Fruit fly (Drosophila melanogaster) whole organism, embryonic: Measurements from ENCODE around the gene phol.

Experiments
- ATbp ChIP-seq: fragments of 200-800 bp; sonication (Bioruptor generic); optimal IDR thresholded peaks from 2 replicates; lab custom pipeline; 2017; ENCODE audit warnings: missing biosample characterization, mild to moderate bottlenecking, missing genetic modification characterization, missing genetic modification reagents
- Abd-B ChIP-seq: fragments of 200-800 bp; sonication (Bioruptor generic); optimal IDR thresholded peaks from 2 replicates; lab custom pipeline; 2018; ENCODE audit warnings: missing biosample characterization, mild to moderate bottlenecking, missing genetic modification characterization, moderate library complexity
- Bdp1 ChIP-seq: fragments of 200-800 bp; sonication (Bioruptor generic); optimal IDR thresholded peaks from 3 replicates; lab custom pipeline; 2016; ENCODE audit warnings: missing biosample characterization, missing genetic modification characterization
- CG11085 ChIP-seq: fragments of 200-800 bp; sonication (Bioruptor generic); IDR thresholded peaks from 2 replicates; pipeline ENCODE4 v1.3.6; 2022; ENCODE audit warnings: missing biosample characterization, missing genetic modification characterization
- CG11560 ChIP-seq: fragments of 200-800 bp; sonication (Bioruptor generic); IDR thresholded peaks from 3 replicates; pipeline ENCODE4 v1.3.6; 2022; ENCODE audit warnings: missing biosample characterization, missing genetic modification characterization
- CG12219 ChIP-seq: fragments of 200-800 bp; sonication (Bioruptor generic); optimal IDR thresholded peaks from 3 replicates; lab custom pipeline; 2018; ENCODE audit warnings: missing biosample characterization, mild to moderate bottlenecking, missing genetic modification characterization
- CG12299 ChIP-seq: fragments of 200-800 bp; sonication (Bioruptor generic); optimal IDR thresholded peaks from 2 replicates; lab custom pipeline; 2018; ENCODE audit warnings: missing biosample characterization, mild to moderate bottlenecking, missing genetic modification characterization
- CG13424 ChIP-seq: fragments of 200-800 bp; sonication (Bioruptor generic); optimal IDR thresholded peaks from 2 replicates; lab custom pipeline; 2019; ENCODE audit warnings: missing biosample characterization, mild to moderate bottlenecking, missing genetic modification characterization, moderate library complexity
- CG14710 ChIP-seq: fragments of 200-800 bp; sonication (Bioruptor generic); optimal IDR thresholded peaks from 3 replicates; lab custom pipeline; 2019; ENCODE audit warnings: missing biosample characterization, mild to moderate bottlenecking, missing genetic modification characterization, moderate library complexity
- CG15269 ChIP-seq: fragments of 200-800 bp; sonication (Bioruptor generic); optimal IDR thresholded peaks from 2 replicates; lab custom pipeline; 2018; ENCODE audit warnings: missing biosample characterization, mild to moderate bottlenecking, missing genetic modification characterization, moderate library complexity
- CG17802 ChIP-seq: fragments of 200-800 bp; sonication (Bioruptor generic); optimal IDR thresholded peaks from 2 replicates; lab custom pipeline; 2018; ENCODE audit warnings: missing biosample characterization, mild to moderate bottlenecking, missing genetic modification characterization, moderate library complexity
- CG1832 ChIP-seq: fragments of 200-800 bp; sonication (Bioruptor generic); optimal IDR thresholded peaks from 2 replicates; lab custom pipeline; 2017; ENCODE audit warnings: missing biosample characterization, mild to moderate bottlenecking, missing genetic modification characterization, inconsistent platforms
- CG2129 ChIP-seq: fragments of 200-800 bp; sonication (Bioruptor generic); IDR thresholded peaks from 2 replicates; pipeline ENCODE4 v1.3.6; 2022; ENCODE audit warnings: missing biosample characterization, missing genetic modification characterization; ENCODE audit not compliant: partially characterized antibody
- CG30431 ChIP-seq: fragments of 200-800 bp; sonication (Bioruptor generic); optimal IDR thresholded peaks from 2 replicates; lab custom pipeline; 2017; ENCODE audit warnings: missing biosample characterization, missing genetic modification characterization
- CG31224 ChIP-seq: fragments of 200-800 bp; sonication (Bioruptor generic); IDR thresholded peaks from 2 replicates; pipeline ENCODE4 v1.3.6; 2022; ENCODE audit warnings: missing biosample characterization, missing genetic modification characterization
- CG32532 ChIP-seq: fragments of 200-800 bp; sonication (Bioruptor generic); IDR thresholded peaks from 2 replicates; pipeline ENCODE4 v1.3.6; 2022; ENCODE audit warnings: missing biosample characterization, missing genetic modification characterization
- CG32767 ChIP-seq: fragments of 200-800 bp; sonication (Bioruptor generic); IDR thresholded peaks from 2 replicates; pipeline ENCODE4 v1.3.6; 2022; ENCODE audit warnings: missing biosample characterization, missing genetic modification characterization
- CG3407 ChIP-seq: fragments of 200-800 bp; sonication (Bioruptor generic); optimal IDR thresholded peaks from 2 replicates; lab custom pipeline; 2018; ENCODE audit warnings: missing biosample characterization, mild to moderate bottlenecking, missing genetic modification characterization
- CG3847 ChIP-seq: fragments of 200-800 bp; sonication (Bioruptor generic); IDR thresholded peaks from 2 replicates; pipeline ENCODE4 v1.3.6; 2022; ENCODE audit warnings: missing biosample characterization, missing genetic modification characterization
- CG4328 ChIP-seq: fragments of 200-800 bp; sonication (Bioruptor generic); optimal IDR thresholded peaks from 3 replicates; lab custom pipeline; 2017; ENCODE audit warnings: missing biosample characterization, missing genetic modification reagents, missing genetic modification characterization
- CG4360 ChIP-seq: fragments of 200-800 bp; sonication (Bioruptor generic); IDR thresholded peaks from 2 replicates; pipeline ENCODE4 v1.3.6; 2022; ENCODE audit warnings: missing biosample characterization, missing genetic modification characterization
- CG6175 ChIP-seq: fragments of 200-800 bp; sonication (Bioruptor generic); IDR thresholded peaks from 3 replicates; pipeline ENCODE4 v1.3.6; 2022; ENCODE audit warnings: missing biosample characterization, missing genetic modification characterization
- CG6689 ChIP-seq: fragments of 200-800 bp; sonication (Bioruptor generic); IDR thresholded peaks from 2 replicates; pipeline ENCODE4 v1.3.6; 2022; ENCODE audit warnings: missing biosample characterization, missing genetic modification characterization
- CG8388 ChIP-seq: fragments of 200-800 bp; sonication (Bioruptor generic); optimal IDR thresholded peaks from 2 replicates; lab custom pipeline; 2019; ENCODE audit warnings: missing biosample characterization, mild to moderate bottlenecking, missing genetic modification characterization, moderate library complexity
- CG9609 ChIP-seq: fragments of 200-800 bp; sonication (Bioruptor generic); optimal IDR thresholded peaks from 3 replicates; lab custom pipeline; 2016; ENCODE audit warnings: missing biosample characterization, missing genetic modification characterization
- D19A ChIP-seq: fragments of 200-800 bp; optimal IDR thresholded peaks from 3 replicates; lab custom pipeline; 2019; ENCODE audit warnings: missing biosample characterization, mild to moderate bottlenecking, missing genetic modification characterization, moderate library complexity
- Deaf1 ChIP-seq: fragments of 200-800 bp; optimal IDR thresholded peaks from 3 replicates; lab custom pipeline; 2019; ENCODE audit warnings: missing biosample characterization, mild to moderate bottlenecking, missing genetic modification characterization, moderate library complexity
- Fer2 ChIP-seq: fragments of 200-800 bp; sonication (Bioruptor generic); optimal IDR thresholded peaks from 2 replicates; lab custom pipeline; 2018; ENCODE audit warnings: missing biosample characterization, mild to moderate bottlenecking, missing genetic modification characterization, moderate library complexity
- Fer3 ChIP-seq: fragments of 200-800 bp; sonication (Bioruptor generic); optimal IDR thresholded peaks from 2 replicates; lab custom pipeline; 2018; ENCODE audit warnings: missing biosample characterization, mild to moderate bottlenecking, missing genetic modification characterization, moderate library complexity
- Gsc ChIP-seq: fragments of 200-800 bp; sonication (Bioruptor generic); IDR thresholded peaks from 2 replicates; pipeline ENCODE4 v1.3.6; 2022; ENCODE audit warnings: missing biosample characterization, missing genetic modification characterization
- Med ChIP-seq: fragments of 200-800 bp; sonication (Bioruptor generic); peaks from one replicate; lab custom pipeline; 2016; ENCODE audit warnings: missing biosample characterization, missing genetic modification characterization, mild to moderate bottlenecking, inconsistent platforms, moderate library complexity
- Mrtf ChIP-seq: fragments of 200-800 bp; sonication (Bioruptor generic); IDR thresholded peaks from 3 replicates; pipeline ENCODE4 v1.3.6; 2022; ENCODE audit warnings: missing biosample characterization, missing genetic modification characterization
- NK7.1 ChIP-seq: fragments of 200-800 bp; sonication (Bioruptor generic); optimal IDR thresholded peaks from 3 replicates; lab custom pipeline; 2016; ENCODE audit warnings: missing biosample characterization, missing genetic modification characterization
- Nf-YC ChIP-seq: fragments of 200-800 bp; optimal IDR thresholded peaks from 3 replicates; lab custom pipeline; 2019; ENCODE audit warnings: missing biosample characterization, mild to moderate bottlenecking, missing genetic modification characterization, moderate library complexity
- Oli ChIP-seq: fragments of 200-800 bp; sonication (Bioruptor generic); optimal IDR thresholded peaks from 2 replicates; lab custom pipeline; 2018; ENCODE audit warnings: missing biosample characterization, mild to moderate bottlenecking, missing genetic modification characterization, moderate library complexity
- Pdp1 ChIP-seq, 2 experiments: fragments of 200-800 bp; sonication (Bioruptor generic); optimal IDR thresholded peaks; 3 replicates each; lab custom pipeline; 2016; ENCODE audit warnings: missing biosample characterization in 2 of 2, missing genetic modification characterization in 2 of 2, mild to moderate bottlenecking in 1 of 2, moderate library complexity in 1 of 2
- Spps ChIP-seq: fragments of 200-800 bp; sonication (Bioruptor generic); optimal IDR thresholded peaks from 2 replicates; lab custom pipeline; 2018; ENCODE audit warnings: missing biosample characterization, mild to moderate bottlenecking, missing genetic modification characterization
- Xrp1 ChIP-seq: fragments of 200-800 bp; sonication (Bioruptor generic); IDR thresholded peaks from 2 replicates; pipeline ENCODE4 v1.3.6; 2022; ENCODE audit warnings: missing biosample characterization, missing genetic modification characterization
- cato ChIP-seq: fragments of 200-800 bp; sonication (Bioruptor generic); optimal IDR thresholded peaks from 2 replicates; lab custom pipeline; 2016; ENCODE audit warnings: missing biosample characterization, missing genetic modification characterization, borderline replicate concordance
- hth ChIP-seq: fragments of >200 bp; optimal IDR thresholded peaks from 2 replicates; lab custom pipeline; 2017; ENCODE audit warnings: inconsistent platforms
- jigr1 ChIP-seq: fragments of 200-800 bp; sonication (Bioruptor generic); IDR thresholded peaks from 3 replicates; pipeline ENCODE4 v1.3.6; 2022; ENCODE audit warnings: missing biosample characterization, missing genetic modification characterization
- pum ChIP-seq: fragments of 200-800 bp; sonication (Bioruptor generic); optimal IDR thresholded peaks from 2 replicates; lab custom pipeline; 2016; ENCODE audit warnings: missing biosample characterization, missing genetic modification characterization
- sim ChIP-seq: fragments of 200-800 bp; sonication (Bioruptor generic); IDR thresholded peaks from 2 replicates; pipeline ENCODE4 v1.3.6; 2022; ENCODE audit warnings: missing biosample characterization, missing genetic modification characterization
- slp2 ChIP-seq: fragments of 200-800 bp; sonication (Bioruptor generic); optimal IDR thresholded peaks from 2 replicates; lab custom pipeline; 2016; ENCODE audit warnings: missing biosample characterization, missing genetic modification characterization
- tin ChIP-seq: fragments of 200-800 bp; sonication (Bioruptor generic); optimal IDR thresholded peaks from 3 replicates; lab custom pipeline; 2016; ENCODE audit warnings: missing biosample characterization, missing genetic modification characterization
- toy ChIP-seq: fragments of 200-800 bp; sonication (Bioruptor generic); IDR thresholded peaks from 2 replicates; pipeline ENCODE4 v1.3.6; 2022; ENCODE audit warnings: missing biosample characterization, missing genetic modification characterization
- vnd ChIP-seq: fragments of 200-800 bp; sonication (Bioruptor generic); IDR thresholded peaks from 3 replicates; pipeline ENCODE4 v1.3.6; 2022; ENCODE audit warnings: missing biosample characterization, missing genetic modification characterization; ENCODE audit not compliant: partially characterized antibody
- vvl ChIP-seq: fragments of 200-800 bp; sonication (Bioruptor generic); IDR thresholded peaks from 2 replicates; pipeline ENCODE4 v1.3.6; 2022; ENCODE audit warnings: missing biosample characterization, missing genetic modification characterization
- zen ChIP-seq: fragments of 200-800 bp; sonication (Bioruptor generic); optimal IDR thresholded peaks from 3 replicates; lab custom pipeline; 2018; ENCODE audit warnings: missing biosample characterization, mild to moderate bottlenecking, missing genetic modification characterization, moderate library complexity

The phol gene

dm6 chr3L:9429665-9430607, 26.1 kb downstream of the phol start, which contains the start of the genes RpS17 and MTF-1 (continued):
- TF ChIP-seq Med (GFP tag; lab: Kevin White, UChicago): peak; percentile 92
- peak; percentile 44 for TF ChIP-seq ATbp (GFP tag; lab: Kevin White, UChicago)
- no peak for TF ChIP-seq CG13424 (tag; lab: Kevin White, UChicago)
- TF ChIP-seq Bdp1 (GFP tag; lab: Kevin White, UChicago): peak; percentile 23
- peak; percentile 66 for TF ChIP-seq CG32532 (GFP tag; lab: Robert Waterston, UW)
- no peak for TF ChIP-seq Fer2 (tag; lab: Kevin White, UChicago)
- TF ChIP-seq toy (GFP tag; lab: Robert Waterston, UW): no peak
- peak; percentile 35 for TF ChIP-seq CG8388 (GFP tag; lab: Kevin White, UChicago)
- peak; percentile 63 for TF ChIP-seq CG4328 (GFP tag; lab: Kevin White, UChicago)
- no peak for TF ChIP-seq jigr1 (GFP tag; lab: Robert Waterston, UW)
- peak; percentile 27 for TF ChIP-seq Nf-YC
- peak; percentile 93 for TF ChIP-seq vvl (GFP tag; lab: Robert Waterston, UW)
- 0 out of 2 replicates have a peak, but pooled peaks have one; percentile 30 for TF ChIP-seq CG11085 (GFP tag; lab: Robert Waterston, UW)
- TF ChIP-seq CG6175 (GFP tag; lab: Robert Waterston, UW): no peak
- no peak for TF ChIP-seq CG32767 (GFP tag; lab: Robert Waterston, UW)
- TF ChIP-seq cato (GFP tag; lab: Kevin White, UChicago): no peak
- peak; percentile 26 for TF ChIP-seq slp2 (GFP tag; lab: Kevin White, UChicago)
- peak; percentile 34; the same call in 1 of the 2 replicates for TF ChIP-seq CG3847 (GFP tag; lab: Robert Waterston, UW)
- 0 out of 2 replicates have a peak, but pooled peaks have one; percentile 30 for TF ChIP-seq Xrp1 (GFP tag; lab: Robert Waterston, UW)
- no peak for TF ChIP-seq NK7.1 (GFP tag; lab: Kevin White, UChicago)
- TF ChIP-seq CG17802 (tag; lab: Kevin White, UChicago): no peak
- no peak for TF ChIP-seq hth
- TF ChIP-seq Abd-B (GFP tag; lab: Kevin White, UChicago): no peak
- peak; percentile 23 for TF ChIP-seq CG12299 (tag; lab: Kevin White, UChicago)
- peak; percentile 58 for TF ChIP-seq CG14710
- TF ChIP-seq CG2129 (GFP tag; lab: Robert Waterston, UW): no peak
- TF ChIP-seq CG6689 (GFP tag; lab: Robert Waterston, UW): no peak
- peak; percentile 41 for TF ChIP-seq CG9609 (GFP tag; lab: Kevin White, UChicago)
- TF ChIP-seq Fer3 (tag; lab: Kevin White, UChicago): peak; percentile 24
- peak; percentile 87 for TF ChIP-seq CG4360 (GFP tag; lab: Robert Waterston, UW)
- no peak for TF ChIP-seq Mrtf (GFP tag; lab: Robert Waterston, UW)
- no peak for TF ChIP-seq zen
- peak; percentile 12 for TF ChIP-seq CG30431 (GFP tag; lab: Kevin White, UChicago)
- TF ChIP-seq vnd: no peak
- peak; percentile 40 for TF ChIP-seq Oli (tag; lab: Kevin White, UChicago)
- peak; percentile 15 for TF ChIP-seq Spps (tag; lab: Kevin White, UChicago)
- peak in 1 of 2 experiments; percentile 57 for TF ChIP-seq Pdp1 (GFP tag; optimal IDR thresholded peaks at IDR 0.05; lab: Kevin White, UChicago)
- TF ChIP-seq CG12219: peak; percentile 45
- no peak for TF ChIP-seq tin (GFP tag; lab: Kevin White, UChicago)
- no peak for TF ChIP-seq Gsc (GFP tag; lab: Robert Waterston, UW)
- TF ChIP-seq CG1832 (GFP tag; lab: Kevin White, UChicago): no peak
- peak; percentile 30 for TF ChIP-seq CG3407 (GFP tag; lab: Kevin White, UChicago)
- TF ChIP-seq sim: 0 out of 2 replicates have a peak, but pooled peaks have one; percentile 16
- TF ChIP-seq CG11560 (tag; lab: Robert Waterston, UW): no peak
- peak; percentile 13 for TF ChIP-seq D19A
- no peak for TF ChIP-seq CG31224 (GFP tag; lab: Robert Waterston, UW)
- TF ChIP-seq Deaf1 (tag; lab: Kevin White, UChicago): peak; percentile 10
- TF ChIP-seq CG15269 (tag; lab: Kevin White, UChicago): peak; percentile 57
- TF ChIP-seq pum (GFP tag; lab: Kevin White, UChicago): no peak
